Fruit fly (Drosophila melanogaster): ENCODE measurements around the gene Ccp84Ab.

Ccp84Ab gene

DNA sequence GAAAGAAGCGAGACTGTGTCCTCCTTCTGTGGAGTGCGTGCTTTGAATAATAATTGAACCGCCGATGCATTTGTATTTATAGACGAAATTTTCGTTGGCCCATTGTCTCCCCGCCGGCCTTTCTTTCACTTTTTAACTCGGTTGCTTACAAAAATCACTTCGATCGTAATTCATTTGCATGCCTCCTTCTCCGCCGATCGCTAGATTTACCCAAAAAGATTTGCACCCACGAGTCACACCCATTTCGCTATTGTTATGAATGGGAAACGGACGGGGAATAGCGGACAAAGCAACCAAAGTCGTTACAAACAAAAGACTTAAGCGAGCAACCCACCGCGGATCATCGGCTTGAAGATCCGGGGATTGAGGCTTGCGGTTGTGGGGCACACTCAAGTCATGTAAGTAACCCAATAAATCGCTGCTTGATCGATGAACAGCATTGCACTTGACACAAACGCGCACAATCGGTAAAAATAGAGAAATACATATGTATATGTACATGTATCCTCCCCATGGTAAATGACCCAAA, 6.4 kb downstream of the Ccp84Ab start, which contains the start of gene Ccp84Ac:
TSS of gene Ccp84Ac (minus strand) at position 51 of the 529 bp plus-strand sequence.
- no peak for TF ChIP-seq CG14711 (tag; optimal IDR thresholded peaks at IDR 0.05)
- TF ChIP-seq Mnt (GFP tag; optimal IDR thresholded peaks at IDR 0.05): no peak
- TF ChIP-seq CG5204 (GFP tag; optimal IDR thresholded peaks at IDR 0.05): no peak
- no peak for TF ChIP-seq cic (GFP tag; optimal IDR thresholded peaks at IDR 0.05)
- TF ChIP-seq Clk (GFP tag; optimal IDR thresholded peaks at IDR 0.05): no peak
- no peak for TF ChIP-seq CG12768 (GFP tag; optimal IDR thresholded peaks at IDR 0.05)
- no peak for TF ChIP-seq ovo (GFP tag; optimal IDR thresholded peaks at IDR 0.05)
- no peak for TF ChIP-seq CG1620 (GFP tag; optimal IDR thresholded peaks at IDR 0.05)
- TF ChIP-seq CG7101 (tag; optimal IDR thresholded peaks at IDR 0.05): no peak
- no peak for TF ChIP-seq toe (GFP tag; optimal IDR thresholded peaks at IDR 0.05)

DNA sequence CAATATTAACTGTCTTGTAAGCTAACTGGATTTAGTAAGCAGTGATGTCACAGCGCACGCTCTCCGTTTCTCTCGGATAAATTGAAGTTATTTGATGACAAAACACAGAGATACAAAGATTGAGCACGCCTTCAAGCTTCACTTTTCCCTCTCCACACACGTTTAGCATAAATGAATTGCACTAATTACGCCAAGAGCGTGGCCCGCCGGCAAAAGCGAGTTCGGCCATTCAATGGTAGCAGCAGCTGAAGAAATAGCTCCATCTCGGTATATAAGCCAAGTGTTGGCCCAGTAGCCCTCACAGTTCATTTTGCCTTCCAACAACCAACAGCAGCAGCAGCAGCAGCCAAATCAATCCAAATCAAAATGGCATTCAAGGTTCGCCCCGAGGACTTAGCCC, 10.2 kb downstream of the Ccp84Ab start, which contains the start of gene Ccp84Ad:
TSS of gene Ccp84Ad (plus strand) at position 301 of the 400 bp plus-strand sequence.
- TF ChIP-seq CG11617 (GFP tag; optimal IDR thresholded peaks at IDR 0.05): no peak
- TF ChIP-seq CG5204 (GFP tag; optimal IDR thresholded peaks at IDR 0.05): no peak
- TF ChIP-seq pad (GFP tag; optimal IDR thresholded peaks at IDR 0.05): no peak
- no peak for TF ChIP-seq CG12768 (GFP tag; optimal IDR thresholded peaks at IDR 0.05)
- no peak for TF ChIP-seq cic (GFP tag; optimal IDR thresholded peaks at IDR 0.05)
- TF ChIP-seq CG33017 (tag; optimal IDR thresholded peaks at IDR 0.05): no peak
- no peak for TF ChIP-seq Hr96 (GFP tag; optimal IDR thresholded peaks at IDR 0.05)
- TF ChIP-seq Crg-1 (GFP tag; optimal IDR thresholded peaks at IDR 0.05): no peak
- no peak for TF ChIP-seq Clk (GFP tag; optimal IDR thresholded peaks at IDR 0.05)
- TF ChIP-seq bab1 (GFP tag; optimal IDR thresholded peaks at IDR 0.05): no peak
- no peak for TF ChIP-seq toe (GFP tag; optimal IDR thresholded peaks at IDR 0.05)
- TF ChIP-seq CG1620 (GFP tag; optimal IDR thresholded peaks at IDR 0.05): no peak
- no peak for TF ChIP-seq CG7101 (tag; optimal IDR thresholded peaks at IDR 0.05)
- TF ChIP-seq Mnt (GFP tag; optimal IDR thresholded peaks at IDR 0.05): no peak
- TF ChIP-seq CG14711 (tag; optimal IDR thresholded peaks at IDR 0.05): no peak

DNA sequence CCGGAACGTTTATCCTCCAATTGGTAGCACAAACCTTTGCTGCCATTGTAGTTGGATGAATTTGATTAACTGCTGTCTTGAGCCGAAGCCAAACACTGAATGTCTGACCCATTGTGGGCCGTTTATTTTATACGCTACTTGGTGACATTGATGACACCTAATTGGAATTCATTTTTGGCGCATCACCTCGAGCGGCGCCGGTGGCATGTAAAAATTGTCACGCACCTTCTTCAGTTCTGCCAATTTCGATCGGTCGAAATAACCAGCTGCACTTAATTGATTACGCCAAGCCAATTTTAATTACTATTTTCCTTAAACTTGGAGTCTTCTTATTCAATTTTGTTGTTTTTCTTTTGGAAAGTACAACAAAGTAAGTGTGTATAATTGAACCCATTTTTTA, 11.0 kb downstream of the Ccp84Ab start, which contains the start of gene Ccp84Ae:
TSS of gene Ccp84Ae (minus strand) at position 101 of the 400 bp plus-strand sequence.
- no peak for TF ChIP-seq kay (GFP tag; ENCODE audit: borderline replicate concordance)
- no peak for TF ChIP-seq Mnt (GFP tag; optimal IDR thresholded peaks at IDR 0.05)

- TF ChIP-seq tj (GFP tag; optimal IDR thresholded peaks at IDR 0.05) (no peak), CG14711 (tag; optimal IDR thresholded peaks at IDR 0.05) (no peak), cic (GFP tag; optimal IDR thresholded peaks at IDR 0.05) (no peak), Hr96 (GFP tag; optimal IDR thresholded peaks at IDR 0.05) (no peak), CG7101 (tag; optimal IDR thresholded peaks at IDR 0.05) (no peak), Clk (GFP tag; optimal IDR thresholded peaks at IDR 0.05) (no peak), Mnt (GFP tag; optimal IDR thresholded peaks at IDR 0.05) (no peak), bab1 (GFP tag; optimal IDR thresholded peaks at IDR 0.05) (no peak), Crg-1 (GFP tag; optimal IDR thresholded peaks at IDR 0.05) (no peak)
Measured at dm6 chr3R:6690139-6690538, 12.5 kb downstream of the Ccp84Ab start, which contains the start of gene Ccp84Af. TSS of gene Ccp84Af (minus strand) at chr3R:6690239.

DNA sequence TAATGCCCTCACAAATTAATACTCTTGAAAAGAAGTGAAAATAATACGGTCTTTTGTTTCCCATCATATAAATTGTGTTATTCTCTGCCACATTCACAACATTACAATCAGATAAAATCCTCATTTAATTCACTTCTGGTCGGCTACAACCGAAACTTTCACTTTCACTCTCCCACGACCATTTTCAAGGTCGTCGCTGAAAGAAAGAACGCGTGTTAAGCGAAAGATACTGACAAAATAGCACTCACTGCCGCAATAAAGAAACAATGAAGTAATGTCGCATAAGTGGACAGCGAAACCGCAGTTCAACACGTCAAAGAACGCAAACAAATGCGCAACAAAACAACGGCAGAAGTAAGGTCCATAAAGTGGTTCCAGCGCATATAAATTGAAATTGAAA, 14.5 kb downstream of the Ccp84Ab start:
- TF ChIP-seq ovo (GFP tag; optimal IDR thresholded peaks at IDR 0.05): no peak
- TF ChIP-seq Crg-1 (GFP tag; optimal IDR thresholded peaks at IDR 0.05): no peak
- no peak for TF ChIP-seq tj (GFP tag; optimal IDR thresholded peaks at IDR 0.05)
- TF ChIP-seq Clk (GFP tag; optimal IDR thresholded peaks at IDR 0.05): no peak
- TF ChIP-seq CG7101 (tag; optimal IDR thresholded peaks at IDR 0.05): no peak
- TF ChIP-seq toe (GFP tag; optimal IDR thresholded peaks at IDR 0.05): no peak
- no peak for TF ChIP-seq CG33017 (tag; optimal IDR thresholded peaks at IDR 0.05)
- TF ChIP-seq cnc (optimal IDR thresholded peaks at IDR 0.05): no peak
- no peak for TF ChIP-seq cic (GFP tag; optimal IDR thresholded peaks at IDR 0.05)
- TF ChIP-seq pad (GFP tag; optimal IDR thresholded peaks at IDR 0.05): no peak
- TF ChIP-seq CG12768 (GFP tag; optimal IDR thresholded peaks at IDR 0.05): no peak
- TF ChIP-seq CG1620 (GFP tag; optimal IDR thresholded peaks at IDR 0.05): no peak

DNA sequence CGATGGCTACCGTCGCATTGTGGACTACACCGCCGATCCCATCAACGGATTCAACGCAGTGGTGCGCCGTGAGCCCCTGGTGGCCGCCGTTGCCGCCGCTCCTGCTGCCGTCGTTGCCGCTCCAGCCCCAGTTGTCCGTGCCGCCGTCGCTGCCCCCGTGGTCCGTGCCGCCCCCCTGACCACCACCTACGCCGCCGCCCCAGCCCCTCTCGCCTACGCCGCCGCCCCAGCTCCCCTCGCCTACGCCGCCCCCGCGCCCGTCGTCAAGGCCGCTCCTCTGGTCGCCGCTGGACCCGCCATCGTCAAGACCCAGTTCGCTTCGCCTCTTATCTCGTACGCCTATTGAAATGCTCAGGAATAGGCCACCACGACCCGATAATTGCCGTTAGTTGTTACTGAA, 15.5 kb downstream of the Ccp84Ab start:
- TF ChIP-seq Clk (GFP tag; optimal IDR thresholded peaks at IDR 0.05): no peak
- no peak for TF ChIP-seq toe (GFP tag; optimal IDR thresholded peaks at IDR 0.05)
- no peak for TF ChIP-seq pad (GFP tag; optimal IDR thresholded peaks at IDR 0.05)

DNA sequence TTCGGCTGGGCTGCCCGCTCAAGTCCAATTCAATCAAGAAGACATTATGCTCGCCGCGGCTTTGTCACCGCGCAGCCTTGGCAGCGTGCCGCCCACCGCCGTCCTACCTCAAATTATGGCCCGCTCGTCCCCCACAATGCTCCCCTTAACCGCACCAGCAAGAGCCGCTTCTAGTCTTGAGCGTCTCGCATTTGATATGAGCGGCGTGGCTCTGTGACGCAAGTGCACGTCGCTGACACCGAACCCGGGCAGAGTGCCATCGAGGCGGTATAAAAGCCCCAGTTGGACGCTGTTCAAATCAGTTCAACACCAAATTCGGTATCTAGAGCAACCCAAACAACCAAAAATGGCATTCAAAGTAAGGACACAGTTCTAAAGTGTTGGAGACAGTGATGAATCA, 16.2 kb downstream of the Ccp84Ab start, which contains the start of gene Ccp84Ag:
TSS of gene Ccp84Ag (plus strand) at position 301 of the 400 bp plus-strand sequence.
- TF ChIP-seq CG5204 (GFP tag; optimal IDR thresholded peaks at IDR 0.05): no peak
- TF ChIP-seq Clk (GFP tag; optimal IDR thresholded peaks at IDR 0.05): no peak
- TF ChIP-seq toe (GFP tag; optimal IDR thresholded peaks at IDR 0.05): no peak
- no peak for TF ChIP-seq Hr96 (GFP tag; optimal IDR thresholded peaks at IDR 0.05)
- no peak for TF ChIP-seq CG1620 (GFP tag; optimal IDR thresholded peaks at IDR 0.05)
- TF ChIP-seq CG7045 (GFP tag; optimal IDR thresholded peaks at IDR 0.05): no peak
- no peak for TF ChIP-seq CG12768 (GFP tag; optimal IDR thresholded peaks at IDR 0.05)
- TF ChIP-seq CG11617 (GFP tag; optimal IDR thresholded peaks at IDR 0.05): no peak
- no peak for TF ChIP-seq bab1 (GFP tag; optimal IDR thresholded peaks at IDR 0.05)
- TF ChIP-seq CG7101 (tag; optimal IDR thresholded peaks at IDR 0.05): no peak
- TF ChIP-seq Crg-1 (GFP tag; optimal IDR thresholded peaks at IDR 0.05): no peak
- no peak for TF ChIP-seq kay (GFP tag; ENCODE audit: borderline replicate concordance)
